Worm (Caenorhabditis elegans) whole organism, L2 larva: ENCODE results near the gene T01G6.1.

Source experiments
- F13H6.1 ChIP-seq: sonication (generic microtip); optimal IDR thresholded peaks from 2 replicates; lab custom pipeline; 2016; ENCODE audit warnings: missing genetic modification characterization, missing compliant biosample characterization
- dmd-4 ChIP-seq: sonication (generic microtip); optimal IDR thresholded peaks from 2 replicates; lab custom pipeline; 2017; ENCODE audit warnings: missing biosample characterization, missing genetic modification characterization
- fos-1 ChIP-seq: fragments of 150-350 bp; optimal IDR thresholded peaks from 2 replicates; lab custom pipeline; 2014; ENCODE audit warnings: missing biosample characterization, missing genetic modification characterization
- lin-11 ChIP-seq: fragments of 150-350 bp; sonication (generic microtip); optimal IDR thresholded peaks from 2 replicates; lab custom pipeline; 2014; ENCODE audit warnings: missing biosample characterization, missing genetic modification characterization, inconsistent platforms, mixed read lengths
- nhr-10 ChIP-seq: sonication (generic microtip); optimal IDR thresholded peaks from 2 replicates; lab custom pipeline; 2017; ENCODE audit warnings: missing biosample characterization, missing genetic modification characterization
- skn-1 ChIP-seq: sonication (generic microtip); optimal IDR thresholded peaks from 2 replicates; lab custom pipeline; 2017; ENCODE audit warnings: missing biosample characterization, missing genetic modification characterization
- unc-39 ChIP-seq: fragments of 150-350 bp; optimal IDR thresholded peaks from 2 replicates; lab custom pipeline; 2014; ENCODE audit warnings: missing biosample characterization, missing genetic modification characterization
- unc-62 ChIP-seq: fragments of 150-350 bp; optimal IDR thresholded peaks from 2 replicates; lab custom pipeline; 2014; ENCODE audit warnings: missing biosample characterization, missing genetic modification reagents, missing genetic modification characterization

- no peak for TF ChIP-seq F13H6.1
- peak; percentile 62 for TF ChIP-seq fos-1 (tag; lab: Kevin White, UChicago)
- no peak for TF ChIP-seq lin-11 (tag; lab: Kevin White, UChicago)
- TF ChIP-seq unc-62 (GFP tag; lab: Kevin White, UChicago): no peak
- no peak for TF ChIP-seq skn-1 (tag; lab: Kevin White, UChicago)
- no peak for TF ChIP-seq dmd-4 (tag; lab: Kevin White, UChicago)
- no peak for TF ChIP-seq nhr-10
- TF ChIP-seq unc-39 (tag; lab: Kevin White, UChicago): no peak
These were observed 14.2 kb upstream of the T01G6.1 start, which contains the start of gene nhr-130 for ce11 chrV:483289-483795.
